Worm (Caenorhabditis elegans): ENCODE results near the gene F14H3.15.

- no peak for TF ChIP-seq him-1 (tag; optimal IDR thresholded peaks at IDR 0.05)
- no peak for TF ChIP-seq W03F9.2 (tag; optimal IDR thresholded peaks at IDR 0.05)
These were observed 28.5 kb downstream of the F14H3.15 start, which contains the start of gene T10C6.7 for ce11 chrV:16031571-16031970.

All from whole organism, L4/young adult.